Fruit fly (Drosophila melanogaster) whole organism, pupa: Measurements from ENCODE around the gene Atg6.

Experiments used
- CG10348 ChIP-seq: fragments of 200-800 bp; sonication (Bioruptor generic); IDR thresholded peaks from 2 replicates; pipeline ENCODE4 v1.3.6; 2022; ENCODE audit warnings: missing biosample characterization, missing genetic modification characterization
- CG12605 ChIP-seq: fragments of 200-800 bp; sonication (Bioruptor generic); IDR thresholded peaks from 2 replicates; pipeline ENCODE4 v1.3.6; 2022; ENCODE audit warnings: missing biosample characterization, missing genetic modification characterization
- CG13204 ChIP-seq: fragments of 200-800 bp; sonication (Bioruptor generic); optimal IDR thresholded peaks from 2 replicates; lab custom pipeline; 2018; ENCODE audit warnings: missing biosample characterization, mild to moderate bottlenecking, missing genetic modification characterization, moderate library complexity
- CG14655 ChIP-seq: fragments of 200-800 bp; sonication (Bioruptor generic); optimal IDR thresholded peaks from 3 replicates; lab custom pipeline; 2017; ENCODE audit warnings: mild to moderate bottlenecking, missing biosample characterization, missing genetic modification reagents, missing genetic modification characterization
- CG15710 ChIP-seq: fragments of 200-800 bp; sonication (Bioruptor generic); optimal IDR thresholded peaks from 2 replicates; lab custom pipeline; 2018; ENCODE audit warnings: missing biosample characterization, mild to moderate bottlenecking, missing genetic modification characterization, moderate library complexity
- CG17806 ChIP-seq: fragments of 200-800 bp; sonication (Bioruptor generic); optimal IDR thresholded peaks from 2 replicates; lab custom pipeline; 2018; ENCODE audit warnings: missing biosample characterization, mild to moderate bottlenecking, missing genetic modification characterization, moderate library complexity
- CG32121 ChIP-seq: fragments of 200-800 bp; sonication (Bioruptor generic); IDR thresholded peaks from 2 replicates; pipeline ENCODE4 v1.3.6; 2022; ENCODE audit warnings: missing biosample characterization, missing genetic modification characterization
- CG34367 ChIP-seq: fragments of 200-800 bp; sonication (Bioruptor generic); optimal IDR thresholded peaks from 2 replicates; lab custom pipeline; 2018; ENCODE audit warnings: missing biosample characterization, mild to moderate bottlenecking, missing genetic modification characterization
- CG4496 ChIP-seq: fragments of 200-800 bp; sonication (Bioruptor generic); IDR thresholded peaks from 3 replicates; pipeline ENCODE4 v1.3.6; 2022; ENCODE audit warnings: missing biosample characterization, missing genetic modification characterization
- CG8159 ChIP-seq: fragments of 200-800 bp; sonication (Bioruptor generic); optimal IDR thresholded peaks from 3 replicates; lab custom pipeline; 2018; ENCODE audit warnings: missing biosample characterization, mild to moderate bottlenecking, missing genetic modification characterization, moderate library complexity
- CG8301 ChIP-seq: fragments of 200-800 bp; sonication (Bioruptor generic); optimal IDR thresholded peaks from 2 replicates; lab custom pipeline; 2018; ENCODE audit warnings: missing biosample characterization, mild to moderate bottlenecking, missing genetic modification characterization
- CG9948 ChIP-seq: fragments of 200-800 bp; sonication (Bioruptor generic); optimal IDR thresholded peaks from 2 replicates; lab custom pipeline; 2018; ENCODE audit warnings: missing biosample characterization, mild to moderate bottlenecking, missing genetic modification characterization, moderate library complexity
- D1 ChIP-seq: fragments of 200-800 bp; sonication (Bioruptor generic); optimal IDR thresholded peaks from 2 replicates; lab custom pipeline; 2018; ENCODE audit warnings: missing biosample characterization, mild to moderate bottlenecking, missing genetic modification characterization, moderate library complexity
- EcR ChIP-seq: fragments of 200-800 bp; sonication (Bioruptor generic); optimal IDR thresholded peaks from 3 replicates; lab custom pipeline; 2019; ENCODE audit warnings: missing biosample characterization, missing genetic modification characterization, mild to moderate bottlenecking, moderate library complexity, missing genetic modification reagents
- Ets98B ChIP-seq: fragments of 200-800 bp; sonication (Bioruptor generic); IDR thresholded peaks from 2 replicates; pipeline ENCODE4 v1.3.6; 2022; ENCODE audit warnings: missing biosample characterization, missing genetic modification characterization
- Pif1A ChIP-seq: fragments of 200-800 bp; sonication (Bioruptor generic); optimal IDR thresholded peaks from 3 replicates; lab custom pipeline; 2016; ENCODE audit warnings: missing biosample characterization, missing genetic modification characterization
- Pif1B ChIP-seq: fragments of 200-800 bp; sonication (Bioruptor generic); optimal IDR thresholded peaks from 3 replicates; lab custom pipeline; 2016; ENCODE audit warnings: missing biosample characterization, missing genetic modification characterization
- Snoo ChIP-seq: fragments of 200-800 bp; sonication (Bioruptor generic); optimal IDR thresholded peaks from 3 replicates; lab custom pipeline; 2017; ENCODE audit warnings: missing biosample characterization, mild to moderate bottlenecking, missing genetic modification characterization, inconsistent platforms
- fd96Ca ChIP-seq: fragments of 200-800 bp; sonication (Bioruptor generic); IDR thresholded peaks from 3 replicates; pipeline ENCODE4 v1.3.6; 2022; ENCODE audit warnings: missing biosample characterization, missing genetic modification characterization
- gl ChIP-seq: fragments of 200-800 bp; sonication (Bioruptor generic); optimal IDR thresholded peaks from 2 replicates; lab custom pipeline; 2018; ENCODE audit warnings: missing biosample characterization, mild to moderate bottlenecking, missing genetic modification characterization
- rn ChIP-seq: fragments of 200-800 bp; sonication (Bioruptor generic); IDR thresholded peaks from 2 replicates; pipeline ENCODE4 v1.3.6; 2022; ENCODE audit warnings: missing biosample characterization, missing genetic modification characterization

The Atg6 gene

dm6 chr3R:24006449-24007159, 44.0 kb downstream of the Atg6 start:
- TF ChIP-seq Ets98B (0 out of 2 replicates have a peak, but pooled peaks have one; percentile 44), CG8301 (tag; lab: Kevin White, UChicago) (peak; percentile 28), CG34367 (tag; lab: Kevin White, UChicago) (no peak), CG12605 (0 out of 2 replicates have a peak, but pooled peaks have one; percentile 23), CG14655 (GFP tag; lab: Kevin White, UChicago) (peak; percentile 34), Pif1B (GFP tag; lab: Kevin White, UChicago) (peak; percentile 55), CG32121 (GFP tag; lab: Robert Waterston, UW) (peak; percentile 36; the same call in 1 of the 2 replicates), Snoo (tag; lab: Kevin White, UChicago) (no peak), fd96Ca (GFP tag; lab: Robert Waterston, UW) (peak; percentile 11; the same call in 1 of the 3 replicates), CG15710 (tag; lab: Kevin White, UChicago) (no peak), CG10348 (GFP tag; lab: Robert Waterston, UW) (no peak), CG8159 (peak; percentile 1), Pif1A (GFP tag; lab: Kevin White, UChicago) (peak; percentile 21), CG4496 (GFP tag; lab: Robert Waterston, UW) (peak; percentile 52; the same call in 2 of the 3 replicates)

- TF ChIP-seq CG14655 (GFP tag; lab: Kevin White, UChicago) (no peak), CG9948 (tag; lab: Kevin White, UChicago) (peak; percentile 34), CG8159 (peak; percentile 50), Pif1B (GFP tag; lab: Kevin White, UChicago) (no peak), CG34367 (tag; lab: Kevin White, UChicago) (peak; percentile 44), Ets98B (no peak), rn (GFP tag; lab: Robert Waterston, UW) (no peak), CG17806 (peak; percentile 50), CG4496 (GFP tag; lab: Robert Waterston, UW) (no peak), EcR (GFP tag; lab: Kevin White, UChicago) (peak; percentile 80), Snoo (tag; lab: Kevin White, UChicago) (no peak), CG13204 (GFP tag; lab: Kevin White, UChicago) (peak; percentile 51), CG12605 (no peak), CG32121 (GFP tag; lab: Robert Waterston, UW) (no peak), CG10348 (GFP tag; lab: Robert Waterston, UW) (no peak), D1 (tag; lab: Kevin White, UChicago) (no peak), gl (tag; lab: Kevin White, UChicago) (peak; percentile 76), CG8301 (tag; lab: Kevin White, UChicago) (no peak), fd96Ca (GFP tag; lab: Robert Waterston, UW) (no peak), CG15710 (tag; lab: Kevin White, UChicago) (peak; percentile 44), Pif1A (GFP tag; lab: Kevin White, UChicago) (peak; percentile 21)
Observed at dm6 chr3R:24003948-24004347, 46.6 kb downstream of the Atg6 start.

dm6 chr3R:24001150-24001549, 49.4 kb downstream of the Atg6 start:
- TF ChIP-seq CG9948 (tag; lab: Kevin White, UChicago) (no peak), CG14655 (GFP tag; lab: Kevin White, UChicago) (no peak), Pif1A (GFP tag; lab: Kevin White, UChicago) (no peak), Snoo (tag; lab: Kevin White, UChicago) (no peak), CG17806 (no peak), CG4496 (GFP tag; lab: Robert Waterston, UW) (no peak), CG12605 (no peak), CG32121 (GFP tag; lab: Robert Waterston, UW) (no peak), gl (tag; lab: Kevin White, UChicago) (no peak), fd96Ca (GFP tag; lab: Robert Waterston, UW) (no peak), Ets98B (no peak), Pif1B (GFP tag; lab: Kevin White, UChicago) (no peak), D1 (tag; lab: Kevin White, UChicago) (no peak), CG8301 (tag; lab: Kevin White, UChicago) (no peak), rn (GFP tag; lab: Robert Waterston, UW) (no peak)
